Fruit fly (Drosophila melanogaster) whole organism, pupa: Measurements from ENCODE around the gene CG15387.

Experiments
- CG15710 ChIP-seq: fragments of 200-800 bp; sonication (Bioruptor generic); optimal IDR thresholded peaks from 2 replicates; lab custom pipeline; 2018; ENCODE audit warnings: missing biosample characterization, mild to moderate bottlenecking, missing genetic modification characterization, moderate library complexity
- CG17806 ChIP-seq: fragments of 200-800 bp; sonication (Bioruptor generic); optimal IDR thresholded peaks from 2 replicates; lab custom pipeline; 2018; ENCODE audit warnings: missing biosample characterization, mild to moderate bottlenecking, missing genetic modification characterization, moderate library complexity
- CG4496 ChIP-seq: fragments of 200-800 bp; sonication (Bioruptor generic); IDR thresholded peaks from 3 replicates; pipeline ENCODE4 v1.3.6; 2022; ENCODE audit warnings: missing biosample characterization, missing genetic modification characterization
- CG8159 ChIP-seq: fragments of 200-800 bp; sonication (Bioruptor generic); optimal IDR thresholded peaks from 3 replicates; lab custom pipeline; 2018; ENCODE audit warnings: missing biosample characterization, mild to moderate bottlenecking, missing genetic modification characterization, moderate library complexity
- CG9948 ChIP-seq: fragments of 200-800 bp; sonication (Bioruptor generic); optimal IDR thresholded peaks from 2 replicates; lab custom pipeline; 2018; ENCODE audit warnings: missing biosample characterization, mild to moderate bottlenecking, missing genetic modification characterization, moderate library complexity

dm6 chr2L:2239284-2239683 is 13.2 kb upstream of the CG15387 start, which contains the start of gene Tengl2:
- TF ChIP-seq CG8159, result no peak
- TF ChIP-seq CG17806 (tag; lab: Kevin White, UChicago), result no peak
- TF ChIP-seq CG9948, result no peak
- no peak for TF ChIP-seq CG4496 (GFP tag; lab: Robert Waterston, UW)
- no peak for TF ChIP-seq CG15710 (tag; lab: Kevin White, UChicago)
